Fruit fly (Drosophila melanogaster): ENCODE results near the gene Vtld.

Gene Vtld

dm6 chr3L:19807103-19807502 is 46.9 kb downstream of the Vtld start, which contains the start of the genes CG14104 and Kap-alpha1 (continued):
- TF ChIP-seq CG10431 (GFP tag; optimal IDR thresholded peaks at IDR 0.05) (no peak), dm (GFP tag; optimal IDR thresholded peaks at IDR 0.05) (peak; percentile 85), CG10147 (GFP tag; optimal IDR thresholded peaks at IDR 0.05) (no peak), her (GFP tag; optimal IDR thresholded peaks at IDR 0.05) (no peak), CG12155 (GFP tag; optimal IDR thresholded peaks at IDR 0.05) (peak; percentile 9), HLH4C (GFP tag; IDR thresholded peaks at IDR 0.05; ENCODE audit: partially characterized antibody) (peak; percentile 77), pfk (GFP tag; optimal IDR thresholded peaks at IDR 0.05) (no peak), ase (GFP tag; IDR thresholded peaks at IDR 0.05) (no peak), vvl (GFP tag; IDR thresholded peaks at IDR 0.05) (0 out of 2 replicates have a peak, but pooled peaks have one; percentile 20), CG4282 (GFP tag; optimal IDR thresholded peaks at IDR 0.05) (no peak), Side (GFP tag; optimal IDR thresholded peaks at IDR 0.05) (no peak), nom (GFP tag; optimal IDR thresholded peaks at IDR 0.05) (peak; percentile 24), CG6813 (GFP tag; optimal IDR thresholded peaks at IDR 0.05) (no peak), pros (GFP tag; optimal IDR thresholded peaks at IDR 0.05) (no peak), CG9817 (tag; optimal IDR thresholded peaks at IDR 0.05) (no peak), en (GFP tag; optimal IDR thresholded peaks at IDR 0.05) (no peak), slbo (GFP tag; IDR thresholded peaks at IDR 0.05) (no peak), bab2 (GFP tag; optimal IDR thresholded peaks at IDR 0.05) (no peak), CG12104 (GFP tag; optimal IDR thresholded peaks at IDR 0.05) (no peak), zen2 (GFP tag; IDR thresholded peaks at IDR 0.05; ENCODE audit: partially characterized antibody) (peak; percentile 63; the same call in 1 of the 3 replicates), tin (GFP tag; optimal IDR thresholded peaks at IDR 0.05) (no peak), usp (GFP tag; optimal IDR thresholded peaks at IDR 0.05) (no peak), BEAF-32 (GFP tag; optimal IDR thresholded peaks at IDR 0.05) (peak; percentile 69), CG14860 (GFP tag; IDR thresholded peaks at IDR 0.05; ENCODE audit: partially characterized antibody) (peak; percentile 57), E2f2 (GFP tag; IDR thresholded peaks at IDR 0.05) (peak; percentile 48), Hr78 (GFP tag; optimal IDR thresholded peaks at IDR 0.05) (no peak), Atf-2 (GFP tag; optimal IDR thresholded peaks at IDR 0.05) (no peak), CG31441 (GFP tag; IDR thresholded peaks at IDR 0.05) (no peak), twi (tag; optimal IDR thresholded peaks at IDR 0.05) (no peak), al (GFP tag; IDR thresholded peaks at IDR 0.05) (no peak), esg (GFP tag; conservative IDR thresholded peaks at IDR 0.05) (no peak), CG12942 (GFP tag; optimal IDR thresholded peaks at IDR 0.05) (no peak), Gsc (GFP tag; IDR thresholded peaks at IDR 0.05) (no peak), CG18476 (GFP tag; optimal IDR thresholded peaks at IDR 0.05) (no peak), bsh (GFP tag; optimal IDR thresholded peaks at IDR 0.05) (no peak), sqz (GFP tag; optimal IDR thresholded peaks at IDR 0.05) (no peak), Camta (GFP tag; optimal IDR thresholded peaks at IDR 0.05) (no peak), CG10209 (GFP tag; optimal IDR thresholded peaks at IDR 0.05) (no peak), CG3726 (GFP tag; IDR thresholded peaks at IDR 0.05) (no peak), CG6854 (GFP tag; optimal IDR thresholded peaks at IDR 0.05) (no peak), CG7987 (GFP tag; optimal IDR thresholded peaks at IDR 0.05) (no peak), Dbx (GFP tag; IDR thresholded peaks at IDR 0.05) (no peak), Pdp1 (GFP tag; optimal IDR thresholded peaks at IDR 0.05) (peak in 1 of 2 experiments; percentile 24), Sry-δ (GFP tag; optimal IDR thresholded peaks at IDR 0.05) (peak; percentile 64), CG1832 (GFP tag; optimal IDR thresholded peaks at IDR 0.05) (no peak), psq (GFP tag; optimal IDR thresholded peaks at IDR 0.05) (no peak), CG30403 (GFP tag; optimal IDR thresholded peaks at IDR 0.05) (no peak), CG9876 (GFP tag; optimal IDR thresholded peaks at IDR 0.05) (no peak), zfh2 (GFP tag; optimal IDR thresholded peaks at IDR 0.05) (no peak), CG11093 (GFP tag; IDR thresholded peaks at IDR 0.05) (no peak), MTF-1 (GFP tag; optimal IDR thresholded peaks at IDR 0.05; ENCODE audit: borderline replicate concordance) (no peak)

All from whole organism, embryonic.